Fruit fly (Drosophila melanogaster) Kc167 (cell line): Measurements from ENCODE around the gene Acp63F.

Experiments used
- h ChIP-seq: fragments of >200 bp; optimal IDR thresholded peaks from 3 replicates; lab custom pipeline; 2018; ENCODE audit warnings: missing external identifiers
- insv ChIP-seq: fragments of >200 bp; optimal IDR thresholded peaks from 3 replicates; lab custom pipeline; 2018; ENCODE audit warnings: missing external identifiers
- psq ChIP-seq: fragments of >200 bp; optimal IDR thresholded peaks from 2 replicates; lab custom pipeline; 2017; ENCODE audit warnings: missing external identifiers
- ttk ChIP-seq: sonication (Bioruptor generic); optimal IDR thresholded peaks from 2 replicates; lab custom pipeline; 2017; ENCODE audit warnings: missing external identifiers

- TF ChIP-seq psq (lab: Kevin White, UChicago) (no peak), insv (lab: Kevin White, UChicago) (no peak), ttk (no peak), h (no peak)
These were observed 10.4 kb upstream of the Acp63F start for dm6 chr3L:3826541-3826940.
